Worm (Caenorhabditis elegans): ENCODE measurements around the gene pals-27.
A peak's percentile ranks its signal among the peaks of the same experiment; 100 is the strongest.

Gene pals-27

ce11 chrIII:4391319-4391718 lies 9.9 kb downstream of the pals-27 start:
- TF ChIP-seq F49E8.2 (tag; optimal IDR thresholded peaks at IDR 0.05; ENCODE audit: borderline replicate concordance) (no peak), lin-29 (GFP tag; IDR thresholded peaks at IDR 0.05) (no peak), fos-1 (tag; optimal IDR thresholded peaks at IDR 0.05) (no peak), ceh-28 (tag; optimal IDR thresholded peaks at IDR 0.05) (no peak)

- TF ChIP-seq aha-1 (tag) (peak; percentile 38), Y5F2A.4 (GFP tag; optimal IDR thresholded peaks at IDR 0.05) (no peak)
These were observed 10.5 kb downstream of the pals-27 start for ce11 chrIII:4391938-4392337.

ce11 chrIII:4394496-4394895 lies 13.1 kb downstream of the pals-27 start, which contains the start of gene R07E5.4:
TSS of gene R07E5.4 (plus strand) at chrIII:4394796.
- TF ChIP-seq zip-2 (tag; optimal IDR thresholded peaks at IDR 0.05) (no peak), fos-1 (tag; optimal IDR thresholded peaks at IDR 0.05) (no peak), Y48G9A.11 (GFP tag; IDR thresholded peaks at IDR 0.05) (no peak), lir-3 (tag; optimal IDR thresholded peaks at IDR 0.05) (no peak), Y5F2A.4 (GFP tag; optimal IDR thresholded peaks at IDR 0.05) (no peak), nhr-111 (GFP tag; optimal IDR thresholded peaks at IDR 0.05) (no peak), lin-39 (tag; optimal IDR thresholded peaks at IDR 0.05) (no peak), lim-7 (GFP tag; IDR thresholded peaks at IDR 0.05) (no peak)

ce11 chrIII:4395857-4396256 lies 14.4 kb downstream of the pals-27 start:
- no peak for TF ChIP-seq jun-1 (tag; optimal IDR thresholded peaks at IDR 0.05)
- no peak for TF ChIP-seq daf-8 (GFP tag; IDR thresholded peaks at IDR 0.05)
- no peak for TF ChIP-seq lin-38 (GFP tag; IDR thresholded peaks at IDR 0.05)
- TF ChIP-seq daf-16 (GFP tag; optimal IDR thresholded peaks at IDR 0.05) = no peak
- no peak for TF ChIP-seq daf-16 (tag; optimal IDR thresholded peaks at IDR 0.05)
- TF ChIP-seq unc-130 (GFP tag; optimal IDR thresholded peaks at IDR 0.05) = no peak
- TF ChIP-seq arid-1 (GFP tag; conservative IDR thresholded peaks at IDR 0.05) = no peak
- no peak for TF ChIP-seq unc-62 (GFP tag; optimal IDR thresholded peaks at IDR 0.05 in 1 of 2)
- no peak for TF ChIP-seq unc-62 (tag; optimal IDR thresholded peaks at IDR 0.05)
- no peak for TF ChIP-seq ceh-62 (tag; optimal IDR thresholded peaks at IDR 0.05)
- TF ChIP-seq Y5F2A.4 (GFP tag; optimal IDR thresholded peaks at IDR 0.05) = no peak
- TF ChIP-seq rbr-2 (tag; optimal IDR thresholded peaks at IDR 0.05) = no peak
- TF ChIP-seq snpc-4 (tag; optimal IDR thresholded peaks at IDR 0.05) = no peak
- TF ChIP-seq dmd-6 (GFP tag; IDR thresholded peaks at IDR 0.05) = no peak
- no peak for TF ChIP-seq F26F4.8 (GFP tag; conservative IDR thresholded peaks at IDR 0.05)
- TF ChIP-seq dmd-9 (GFP tag; IDR thresholded peaks at IDR 0.05) = no peak
- no peak for TF ChIP-seq lir-3 (tag; optimal IDR thresholded peaks at IDR 0.05)
- TF ChIP-seq aly-2 (tag; optimal IDR thresholded peaks at IDR 0.05) = no peak

DNA sequence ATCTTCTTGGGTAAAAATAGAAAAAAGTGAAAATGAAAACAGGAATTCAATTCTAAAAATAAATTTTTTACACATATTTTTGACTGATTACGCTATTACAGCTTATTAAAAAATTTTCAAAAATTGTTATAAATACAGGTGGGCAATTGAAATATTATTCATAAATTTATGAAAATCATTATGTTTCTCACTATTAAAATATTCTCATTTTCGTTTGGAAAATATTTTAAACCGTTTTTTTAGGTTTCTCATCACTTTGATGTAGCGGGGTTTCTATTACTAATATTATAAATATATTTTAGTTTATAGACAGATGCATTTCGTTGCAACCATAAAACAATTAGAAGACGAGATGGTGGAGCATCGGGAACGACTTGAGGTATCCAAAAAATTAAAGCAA lies 15.7 kb downstream of the pals-27 start, which contains the start of gene R07E5.5:
TSS of gene R07E5.5 (plus strand) at position 301 of the 400 bp plus-strand sequence.
- TF ChIP-seq daf-8 (GFP tag; IDR thresholded peaks at IDR 0.05) (no peak), nhr-10 (tag; optimal IDR thresholded peaks at IDR 0.05) (no peak), pha-4 (GFP tag; IDR thresholded peaks at IDR 0.05) (no peak), pha-4 (tag; optimal IDR thresholded peaks at IDR 0.05) (no peak), F26F4.8 (GFP tag; conservative IDR thresholded peaks at IDR 0.05) (no peak), ceh-82 (tag; optimal IDR thresholded peaks at IDR 0.05) (no peak), zip-11 (GFP tag; IDR thresholded peaks at IDR 0.05) (no peak), rbr-2 (tag; optimal IDR thresholded peaks at IDR 0.05) (no peak), ama-1 (optimal IDR thresholded peaks at IDR 0.05) (no peak), nhr-48 (tag; optimal IDR thresholded peaks at IDR 0.05) (no peak), dmd-9 (GFP tag; IDR thresholded peaks at IDR 0.05) (no peak), hmg-1.1 (GFP tag; IDR thresholded peaks at IDR 0.05) (no peak), unc-62 (GFP tag; optimal IDR thresholded peaks at IDR 0.05 in 1 of 2) (no peak), unc-62 (tag; optimal IDR thresholded peaks at IDR 0.05) (no peak)
